Worm (Caenorhabditis elegans): Measurements from ENCODE around the gene M142.8.

DNA sequence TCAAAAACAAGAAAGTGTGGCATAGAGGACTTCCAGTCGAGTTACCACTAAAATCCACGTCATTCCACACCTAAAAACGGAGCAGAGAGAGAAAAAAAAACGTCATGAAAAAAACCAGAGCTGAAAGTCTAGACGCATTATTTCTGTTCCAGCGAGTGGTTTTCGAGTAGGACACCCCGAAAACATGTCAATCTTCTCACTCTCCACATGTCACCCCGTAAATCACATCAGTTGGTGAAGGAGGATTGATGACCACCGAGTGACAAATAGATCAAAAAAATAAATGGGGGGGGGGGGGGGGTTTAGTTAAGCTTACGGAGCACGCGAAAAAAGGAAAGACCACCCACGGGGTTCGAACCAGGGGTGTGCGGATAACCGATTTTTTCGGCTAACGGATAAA, 24.3 kb downstream of the M142.8 start:
- no peak for TF ChIP-seq ama-1 (optimal IDR thresholded peaks at IDR 0.05)
- no peak for TF ChIP-seq ama-1 (GFP tag; optimal IDR thresholded peaks at IDR 0.05)
- no peak for TF ChIP-seq Y67H2A.10 (GFP tag; conservative IDR thresholded peaks at IDR 0.05)
- TF ChIP-seq bed-2 (GFP tag; IDR thresholded peaks at IDR 0.05) = no peak
- no peak for TF ChIP-seq nfya-1 (tag; optimal IDR thresholded peaks at IDR 0.05; ENCODE audit: borderline replicate concordance, insufficient read depth)
- TF ChIP-seq athp-1 (tag; optimal IDR thresholded peaks at IDR 0.05) = no peak
- TF ChIP-seq hrde-1 (tag; optimal IDR thresholded peaks at IDR 0.05; ENCODE audit: borderline replicate concordance) = no peak
- TF ChIP-seq chd-7 (tag; optimal IDR thresholded peaks at IDR 0.05) = no peak
- TF ChIP-seq nfya-2 (GFP tag; IDR thresholded peaks at IDR 0.05) = no peak

All from whole organism, young adult.